Worm (Caenorhabditis elegans) whole organism, late embryonic: Measurements from ENCODE around the gene lpr-2.
"Not testable (repeated sequence)": the region's sequence is repeated elsewhere in the genome, so short reads cannot be mapped to it uniquely, and the experiment has no call there.

Experiments used
- Y22D7AL.16 ChIP-seq: sonication (generic microtip); optimal IDR thresholded peaks from 2 replicates; lab custom pipeline; 2016; ENCODE audit warnings: missing genetic modification characterization, missing compliant biosample characterization
- ceh-14 ChIP-seq: sonication (generic microtip); optimal IDR thresholded peaks from 2 replicates; lab custom pipeline; 2016; ENCODE audit warnings: missing genotype, missing genetic modification characterization, missing compliant biosample characterization
- ceh-18 ChIP-seq: sonication (generic microtip); optimal IDR thresholded peaks from 2 replicates; lab custom pipeline; 2016; ENCODE audit warnings: missing genetic modification characterization, missing compliant biosample characterization
- ceh-22 ChIP-seq: sonication (generic microtip); optimal IDR thresholded peaks from 2 replicates; lab custom pipeline; 2017; ENCODE audit warnings: missing biosample characterization, missing genetic modification characterization
- ceh-31 ChIP-seq: sonication (generic microtip); optimal IDR thresholded peaks from 2 replicates; lab custom pipeline; 2016; ENCODE audit warnings: missing genetic modification characterization, missing compliant biosample characterization
- ceh-34 ChIP-seq: sonication (generic microtip); optimal IDR thresholded peaks from 2 replicates; lab custom pipeline; 2016; ENCODE audit warnings: mild to moderate bottlenecking, missing genetic modification characterization, missing compliant biosample characterization
- ceh-45 ChIP-seq: fragments of 200-800 bp; sonication (Bioruptor generic); IDR thresholded peaks from 2 replicates; pipeline ENCODE4 v1.3.6; 2022; ENCODE audit warnings: missing genetic modification reagents, missing genetic modification characterization, missing compliant biosample characterization
- ceh-48 ChIP-seq: sonication (generic microtip); optimal IDR thresholded peaks from 2 replicates; lab custom pipeline; 2016; ENCODE audit warnings: missing genetic modification characterization, inconsistent platforms, missing compliant biosample characterization
- ceh-9 ChIP-seq: sonication (generic microtip); optimal IDR thresholded peaks from 2 replicates; lab custom pipeline; 2016; ENCODE audit warnings: mild to moderate bottlenecking, missing genetic modification characterization, inconsistent platforms, missing compliant biosample characterization
- dve-1 ChIP-seq: sonication (generic microtip); optimal IDR thresholded peaks from 2 replicates; lab custom pipeline; 2017; ENCODE audit warnings: antibody characterized with exemption, mild to moderate bottlenecking, missing genetic modification characterization, missing compliant biosample characterization
- elt-2 ChIP-seq: sonication (generic microtip); optimal IDR thresholded peaks from 2 replicates; lab custom pipeline; 2016; ENCODE audit warnings: missing genetic modification reagents, missing genetic modification characterization, missing compliant biosample characterization
- fkh-10 ChIP-seq: fragments of 150-350 bp; optimal IDR thresholded peaks from 2 replicates; lab custom pipeline; 2014; ENCODE audit warnings: missing biosample characterization, missing genetic modification reagents, missing genetic modification characterization
- gmeb-2 ChIP-seq: sonication (generic microtip); optimal IDR thresholded peaks from 2 replicates; lab custom pipeline; 2016; ENCODE audit warnings: missing genetic modification characterization, inconsistent platforms, missing compliant biosample characterization
- hlh-30 ChIP-seq: sonication (generic microtip); optimal IDR thresholded peaks from 2 replicates; lab custom pipeline; 2017; ENCODE audit warnings: antibody characterized with exemption, missing genetic modification characterization, missing compliant biosample characterization; ENCODE audit not compliant: insufficient read depth
- hlh-8 ChIP-seq: sonication (generic microtip); optimal IDR thresholded peaks from 2 replicates; lab custom pipeline; 2016; ENCODE audit warnings: missing genotype, missing genetic modification characterization, missing compliant biosample characterization
- madf-2 ChIP-seq: sonication (generic microtip); optimal IDR thresholded peaks from 2 replicates; lab custom pipeline; 2017; ENCODE audit warnings: missing genetic modification characterization, missing compliant biosample characterization
- nfya-1 ChIP-seq: sonication (generic microtip); optimal IDR thresholded peaks from 2 replicates; lab custom pipeline; 2017; ENCODE audit warnings: missing genetic modification characterization, mild to moderate bottlenecking, missing compliant biosample characterization, antibody characterized with exemption, moderate library complexity
- nhr-11 ChIP-seq: fragments of 150-350 bp; optimal IDR thresholded peaks from 2 replicates; lab custom pipeline; 2014; ENCODE audit warnings: missing biosample characterization, missing genetic modification characterization
- pha-2 ChIP-seq: sonication (generic microtip); optimal IDR thresholded peaks from 2 replicates; lab custom pipeline; 2017; ENCODE audit warnings: mild to moderate bottlenecking, missing genetic modification characterization, missing compliant biosample characterization
- pha-4 ChIP-seq: fragments of 150-350 bp; optimal IDR thresholded peaks from 2 replicates; lab custom pipeline; 2018; ENCODE audit warnings: missing biosample characterization, missing genetic modification reagents, missing genetic modification characterization
- pqm-1 ChIP-seq: sonication (generic microtip); optimal IDR thresholded peaks from 2 replicates; lab custom pipeline; 2016; ENCODE audit warnings: missing genetic modification characterization, missing compliant biosample characterization
- ref-2 ChIP-seq: sonication (generic microtip); optimal IDR thresholded peaks from 2 replicates; lab custom pipeline; 2016; ENCODE audit warnings: missing genetic modification characterization, missing compliant biosample characterization
- rnt-1 ChIP-seq: sonication (generic microtip); optimal IDR thresholded peaks from 2 replicates; lab custom pipeline; 2016; ENCODE audit warnings: missing genetic modification characterization, missing compliant biosample characterization
- syd-9 ChIP-seq: sonication (generic microtip); optimal IDR thresholded peaks from 2 replicates; lab custom pipeline; 2016; ENCODE audit warnings: mild to moderate bottlenecking, missing genetic modification characterization, moderate library complexity, missing compliant biosample characterization
- tbx-2 ChIP-seq: sonication (generic microtip); optimal IDR thresholded peaks from 2 replicates; lab custom pipeline; 2016; ENCODE audit warnings: missing genetic modification characterization, missing compliant biosample characterization
- unc-3 ChIP-seq, 2 experiments: fragments of 200-800 bp in 1 of 2; sonication (Bioruptor generic) in 1 of 2; sonication (generic microtip) in 1 of 2; conservative IDR thresholded peaks in 1 of 2; optimal IDR thresholded peaks in 1 of 2; 2 replicates each; pipeline versions ENCODE4 v1.3.6 to Lab custom; 2016 to 2022; ENCODE audit warnings: missing compliant biosample characterization in 2 of 2, missing genetic modification characterization in 2 of 2, missing genetic modification reagents in 1 of 2
- unc-42 ChIP-seq: sonication (generic microtip); optimal IDR thresholded peaks from 2 replicates; lab custom pipeline; 2016; ENCODE audit warnings: missing genotype, missing genetic modification characterization, missing compliant biosample characterization
- zip-5 ChIP-seq: sonication (generic microtip); optimal IDR thresholded peaks from 2 replicates; lab custom pipeline; 2016; ENCODE audit warnings: missing genetic modification characterization, missing compliant biosample characterization

lpr-2 gene

DNA sequence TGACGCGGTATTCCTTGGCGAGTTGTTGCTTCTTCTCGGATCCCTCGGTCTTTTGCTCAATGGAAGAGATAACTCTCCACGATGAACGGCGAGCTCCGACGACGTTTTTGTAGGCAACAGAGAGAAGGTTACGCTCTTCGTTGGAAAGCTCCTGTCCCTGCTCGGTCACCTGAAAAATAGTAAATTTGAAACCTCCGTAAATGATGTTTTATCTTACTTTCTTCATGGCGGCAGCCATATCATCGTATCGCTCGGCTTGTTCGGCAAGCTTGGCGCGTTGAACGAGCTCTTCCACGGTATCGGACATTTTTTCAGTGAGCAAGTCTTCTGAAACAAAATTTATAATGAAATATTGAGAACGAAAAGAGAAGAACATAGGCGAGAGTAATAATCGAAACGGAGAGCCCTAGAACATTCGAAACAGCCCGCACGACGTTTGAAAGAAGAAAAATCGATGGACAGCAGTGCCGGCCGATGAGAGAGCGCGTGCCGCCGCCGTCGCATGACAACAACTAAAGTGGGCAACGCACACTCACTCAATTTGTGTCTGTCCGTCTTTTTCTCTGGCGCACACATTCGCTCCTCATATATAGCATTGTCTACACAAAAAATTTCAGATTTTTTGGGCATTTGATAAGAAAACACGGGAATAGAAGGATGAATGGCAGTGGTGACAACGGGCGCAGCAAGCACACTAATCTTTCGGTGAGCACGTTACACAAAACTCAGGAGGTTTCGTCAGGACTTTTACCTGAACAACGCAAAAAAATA lies 42.8 kb downstream of the lpr-2 start, which contains the start of the genes par-5 and M117.3:
Gene par-5, minus strand, starts transcription at position 334 of the 771 bp plus-strand sequence.
Gene M117.3, plus strand, starts transcription at position 616 of the 771 bp plus-strand sequence.
- TF ChIP-seq nfya-1 (tag; lab: Kevin White, UChicago) (peak; percentile 61), ceh-14 (tag; lab: Kevin White, UChicago) (peak; percentile 53), zip-5 (tag; lab: Kevin White, UChicago) (no peak), madf-2 (peak; percentile 19), tbx-2 (tag; lab: Kevin White, UChicago) (peak; percentile 36), gmeb-2 (no peak), syd-9 (tag; lab: Kevin White, UChicago) (peak; percentile 2), unc-3 (GFP tag; conservative IDR thresholded peaks at IDR 0.05; lab: Robert Waterston, UW) (no peak), unc-3 (tag; optimal IDR thresholded peaks at IDR 0.05; lab: Kevin White, UChicago) (no peak), ceh-31 (tag; lab: Kevin White, UChicago) (peak; percentile 79), dve-1 (peak; percentile 24), pha-2 (tag; lab: Kevin White, UChicago) (no peak), pha-4 (no peak), ceh-34 (tag; lab: Kevin White, UChicago) (peak; percentile 15), ref-2 (tag; lab: Kevin White, UChicago) (peak; percentile 49), pqm-1 (peak; percentile 20), hlh-30 (tag; lab: Kevin White, UChicago) (peak; percentile 92), hlh-8 (tag; lab: Kevin White, UChicago) (peak; percentile 1), elt-2 (tag; lab: Kevin White, UChicago) (peak; percentile 1), fkh-10 (GFP tag; lab: Kevin White, UChicago) (no peak), unc-42 (tag; lab: Kevin White, UChicago) (peak; percentile 80), ceh-48 (tag; lab: Kevin White, UChicago) (peak; percentile 98)

DNA sequence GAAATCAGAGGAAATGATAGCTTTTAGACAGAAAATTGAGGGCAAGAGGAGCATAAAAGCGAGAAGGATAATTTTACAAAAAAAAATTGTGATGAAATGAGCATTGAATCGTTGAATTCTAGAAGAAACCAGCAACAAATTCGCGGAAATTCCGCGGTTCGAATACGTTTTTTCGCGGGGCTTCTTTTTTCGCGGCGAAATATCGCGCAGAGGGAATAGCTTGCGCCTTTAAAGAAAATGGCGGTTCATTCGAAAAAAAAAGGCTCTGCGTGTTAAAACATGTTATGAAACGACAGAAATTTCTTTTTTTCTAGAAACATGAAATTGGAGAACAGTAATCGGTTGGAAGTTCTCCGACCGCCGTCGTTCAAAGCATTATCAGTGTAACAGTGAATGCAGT lies 43.4 kb downstream of the lpr-2 start:
- peak; percentile 13 for TF ChIP-seq nfya-1 (tag; lab: Kevin White, UChicago)
- no peak for TF ChIP-seq ceh-18 (tag; lab: Kevin White, UChicago)

DNA sequence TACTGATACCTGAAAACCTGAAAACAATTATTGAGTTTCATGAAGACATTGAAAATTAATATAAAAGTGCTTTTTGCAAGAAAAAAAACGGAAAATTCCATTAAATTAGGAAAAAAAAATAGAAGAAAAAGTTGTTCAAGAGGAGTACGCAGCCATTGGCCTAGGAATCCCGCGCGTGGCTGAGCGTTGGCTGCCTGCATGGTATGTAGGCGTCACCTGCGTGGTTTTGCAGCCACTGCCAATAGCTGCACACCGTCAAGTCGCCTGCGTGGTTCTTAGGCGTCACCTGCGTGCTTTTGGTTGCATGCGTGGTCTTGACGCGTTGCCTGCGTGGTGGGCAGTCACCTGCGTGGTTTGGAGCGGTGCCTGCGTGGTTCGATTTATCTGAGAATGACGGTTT lies 49.0 kb downstream of the lpr-2 start, which contains the start of gene M117.6:
Gene M117.6, minus strand, starts transcription at position 101 of the 400 bp plus-strand sequence.
- not testable (repeated sequence) for TF ChIP-seq Y22D7AL.16 (tag; lab: Kevin White, UChicago); dve-1; pqm-1

DNA sequence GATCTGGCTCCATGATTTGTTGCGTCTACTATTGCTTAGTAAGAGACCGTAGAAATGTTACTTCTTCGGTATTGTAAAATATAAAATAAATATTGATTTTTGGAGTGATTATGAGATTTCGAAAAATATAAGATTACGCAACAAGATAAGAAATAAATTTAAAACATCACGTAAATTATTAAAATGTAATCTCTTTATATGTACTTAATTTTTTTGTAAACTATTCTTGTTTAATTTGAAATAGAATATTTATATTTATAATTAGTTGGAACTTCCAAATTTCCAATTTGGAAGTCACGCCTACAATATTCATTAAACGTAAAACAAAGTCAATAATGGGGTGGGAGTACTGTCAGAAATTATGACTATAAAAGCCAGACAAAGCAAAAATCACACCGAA lies 54.4 kb downstream of the lpr-2 start, which contains the start of gene M117.4:
Gene M117.4, minus strand, starts transcription at position 101 of the 400 bp plus-strand sequence.
- TF ChIP-seq nfya-1 (tag; lab: Kevin White, UChicago), result no peak
- no peak for TF ChIP-seq ceh-22
- no peak for TF ChIP-seq nhr-11
- no peak for TF ChIP-seq ceh-9
- TF ChIP-seq rnt-1 (tag; lab: Kevin White, UChicago), result no peak
- TF ChIP-seq syd-9 (tag; lab: Kevin White, UChicago), result no peak
- no peak for TF ChIP-seq ceh-45
